Fruit fly (Drosophila melanogaster) whole organism, wandering third instar larva: ENCODE measurements around the gene CG18476.

ENCODE experiments used
- Abd-B ChIP-seq: fragments of >200 bp; optimal IDR thresholded peaks from 2 replicates; lab custom pipeline; 2017; ENCODE audit warnings: missing biosample characterization, missing genetic modification characterization
- CG32264 ChIP-seq: fragments of 200-800 bp; sonication (Bioruptor generic); optimal IDR thresholded peaks from 2 replicates; lab custom pipeline; 2016; ENCODE audit warnings: missing biosample characterization, missing genetic modification characterization
- Dfd ChIP-seq: fragments of >200 bp; optimal IDR thresholded peaks from 2 replicates; lab custom pipeline; 2017; ENCODE audit warnings: missing biosample characterization, missing genetic modification characterization
- Dif ChIP-seq: fragments of 200-275, 200-300 bp; sonication (Bioruptor generic); optimal IDR thresholded peaks from 2 replicates; lab custom pipeline; 2018; ENCODE audit warnings: missing biosample characterization, missing genetic modification characterization; ENCODE audit not compliant: partially characterized antibody
- GATAd ChIP-seq: sonication (Bioruptor generic); optimal IDR thresholded peaks from 2 replicates; lab custom pipeline; 2016; ENCODE audit warnings: missing biosample characterization, missing genetic modification characterization
- HLH106 ChIP-seq: fragments of 200-800 bp; optimal IDR thresholded peaks from 3 replicates; lab custom pipeline; 2019; ENCODE audit warnings: missing biosample characterization, mild to moderate bottlenecking, missing genetic modification characterization, moderate library complexity
- Hnf4 ChIP-seq: fragments of 200-800 bp; sonication (Bioruptor generic); optimal IDR thresholded peaks from 2 replicates; lab custom pipeline; 2016; ENCODE audit warnings: missing biosample characterization, mild to moderate bottlenecking, missing genetic modification characterization
- Hr78 ChIP-seq: fragments of >200 bp; optimal IDR thresholded peaks from 2 replicates; lab custom pipeline; 2017; ENCODE audit warnings: missing biosample characterization, missing genetic modification characterization
- Hr83 ChIP-seq: fragments of 200-300 bp; sonication (Bioruptor generic); optimal IDR thresholded peaks from 2 replicates; lab custom pipeline; 2016; ENCODE audit warnings: missing biosample characterization, mild to moderate bottlenecking, missing genetic modification characterization, moderate library complexity; ENCODE audit not compliant: poor library complexity, severe bottlenecking
- Jra ChIP-seq: sonication (Bioruptor generic); optimal IDR thresholded peaks from 2 replicates; lab custom pipeline; 2016; ENCODE audit warnings: missing biosample characterization, missing genetic modification characterization
- Myc ChIP-seq: fragments of >200 bp; optimal IDR thresholded peaks from 2 replicates; lab custom pipeline; 2017
- OdsH ChIP-seq: fragments of 200-800 bp; sonication (Bioruptor generic); optimal IDR thresholded peaks from 2 replicates; lab custom pipeline; 2016; ENCODE audit warnings: missing biosample characterization, mild to moderate bottlenecking, missing genetic modification characterization
- Sp1 ChIP-seq: fragments of 200-800 bp; sonication (Bioruptor generic); optimal IDR thresholded peaks from 3 replicates; lab custom pipeline; 2019; ENCODE audit warnings: missing biosample characterization, mild to moderate bottlenecking, missing genetic modification characterization, moderate library complexity
- br ChIP-seq: fragments of 200-800 bp; sonication (Bioruptor generic); optimal IDR thresholded peaks from 2 replicates; lab custom pipeline; 2016; ENCODE audit warnings: missing biosample characterization, missing genetic modification characterization
- brk ChIP-seq: fragments of 200-800 bp; sonication (Bioruptor generic); optimal IDR thresholded peaks from 2 replicates; lab custom pipeline; 2016; ENCODE audit warnings: missing biosample characterization, mild to moderate bottlenecking, missing genetic modification characterization
- dl ChIP-seq, 2 experiments: fragments of 175-275, 200-275 bp in 1 of 2; fragments of 200-275 bp in 1 of 2; sonication (Bioruptor generic); optimal IDR thresholded peaks; lab custom pipeline; 2018; ENCODE audit warnings: mild to moderate bottlenecking in 2 of 2, missing biosample characterization in 2 of 2, missing genetic modification characterization in 2 of 2, moderate library complexity in 2 of 2; ENCODE audit not compliant: partially characterized antibody in 2 of 2, insufficient read depth in 1 of 2
- dmrt93B ChIP-seq: fragments of 200-800 bp; sonication (Bioruptor generic); optimal IDR thresholded peaks from 2 replicates; lab custom pipeline; 2018; ENCODE audit warnings: missing biosample characterization, mild to moderate bottlenecking, missing genetic modification characterization
- dsf ChIP-seq: sonication (Bioruptor generic); optimal IDR thresholded peaks from 2 replicates; lab custom pipeline; 2016; ENCODE audit warnings: missing biosample characterization, missing genetic modification characterization, borderline replicate concordance
- foxo ChIP-seq, 2 experiments: fragments of 200-800 bp; sonication (Bioruptor generic); optimal IDR thresholded peaks; 2 replicates in 1 of 2; 3 replicates in 1 of 2; lab custom pipeline; 2016 to 2017; ENCODE audit warnings: missing biosample characterization in 2 of 2, missing genetic modification characterization in 2 of 2
- fru ChIP-seq: fragments of 200-800 bp; sonication (Bioruptor generic); optimal IDR thresholded peaks from 3 replicates; lab custom pipeline; 2016; ENCODE audit warnings: missing biosample characterization, mild to moderate bottlenecking, missing genetic modification characterization
- h ChIP-seq: fragments of 200-800 bp; sonication (Bioruptor generic); optimal IDR thresholded peaks from 3 replicates; lab custom pipeline; 2016; ENCODE audit warnings: missing biosample characterization, mild to moderate bottlenecking, missing genetic modification characterization
- jim ChIP-seq: fragments of 175-275, 200-325 bp; sonication (Bioruptor generic); optimal IDR thresholded peaks from 2 replicates; lab custom pipeline; 2016; ENCODE audit warnings: missing biosample characterization, mild to moderate bottlenecking, missing genetic modification characterization
- lola ChIP-seq: fragments of >200 bp; optimal IDR thresholded peaks from 2 replicates; lab custom pipeline; 2017; ENCODE audit warnings: missing biosample characterization, missing genetic modification characterization
- pan ChIP-seq: fragments of >200 bp; optimal IDR thresholded peaks from 2 replicates; lab custom pipeline; 2017
- psq ChIP-seq: fragments of 200-800 bp; sonication (Bioruptor generic); optimal IDR thresholded peaks from 3 replicates; lab custom pipeline; 2017; ENCODE audit warnings: missing biosample characterization, mild to moderate bottlenecking, missing genetic modification characterization, moderate library complexity
- rgr ChIP-seq: fragments of 200-800 bp; sonication (Bioruptor generic); optimal IDR thresholded peaks from 3 replicates; lab custom pipeline; 2016; ENCODE audit warnings: missing biosample characterization, mild to moderate bottlenecking, missing genetic modification characterization
- sage ChIP-seq: fragments of 200-800 bp; sonication (Bioruptor generic); optimal IDR thresholded peaks from 2 replicates; lab custom pipeline; 2016; ENCODE audit warnings: missing biosample characterization, mild to moderate bottlenecking, missing genetic modification characterization
- usp ChIP-seq: fragments of >200 bp; optimal IDR thresholded peaks from 2 replicates; lab custom pipeline; 2017; ENCODE audit warnings: missing biosample characterization, missing genetic modification characterization
- woc ChIP-seq: sonication (Bioruptor generic); optimal IDR thresholded peaks from 2 replicates; lab custom pipeline; 2016; ENCODE audit warnings: missing biosample characterization, mild to moderate bottlenecking, missing genetic modification characterization

The CG18476 gene

dm6 chr3R:11673955-11674663 lies 3.8 kb downstream of the CG18476 start, which contains the start of gene CG14715 (continued):
- TF ChIP-seq fru (GFP tag; lab: Kevin White, UChicago) (peak; percentile 54), h (GFP tag; lab: Kevin White, UChicago) (peak; percentile 57), br (no peak), woc (GFP tag; lab: Kevin White, UChicago) (peak; percentile 27), Abd-B (GFP tag; lab: Kevin White, UChicago) (no peak), pan (lab: Kevin White, UChicago) (no peak)

DNA sequence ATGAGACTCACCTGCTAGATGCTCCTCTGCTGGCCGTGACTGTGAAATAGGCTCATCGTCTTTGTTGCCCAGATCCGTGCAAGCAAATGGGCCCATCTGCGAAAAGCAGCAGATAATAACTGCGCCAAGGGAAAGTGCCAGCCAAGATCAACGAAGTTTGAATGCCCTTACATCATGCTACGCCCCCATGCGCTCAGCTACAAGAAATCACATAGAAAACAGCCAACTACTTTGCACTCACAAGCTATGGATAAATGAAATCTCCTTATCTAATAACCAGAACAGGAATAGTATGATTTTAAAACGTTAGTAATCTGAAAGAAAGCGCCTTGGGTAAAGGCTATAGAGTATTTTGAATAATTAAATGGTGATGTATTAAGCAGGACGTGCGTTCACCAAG lies 6.1 kb downstream of the CG18476 start:
- TF ChIP-seq psq (GFP tag; lab: Kevin White, UChicago), result no peak
- TF ChIP-seq foxo (GFP tag; optimal IDR thresholded peaks at IDR 0.05; lab: Kevin White, UChicago), result peak in 1 of 2 experiments; percentile 19
- TF ChIP-seq usp (GFP tag; lab: Kevin White, UChicago), result no peak
- TF ChIP-seq, all 38 proteins: peak for 1

DNA sequence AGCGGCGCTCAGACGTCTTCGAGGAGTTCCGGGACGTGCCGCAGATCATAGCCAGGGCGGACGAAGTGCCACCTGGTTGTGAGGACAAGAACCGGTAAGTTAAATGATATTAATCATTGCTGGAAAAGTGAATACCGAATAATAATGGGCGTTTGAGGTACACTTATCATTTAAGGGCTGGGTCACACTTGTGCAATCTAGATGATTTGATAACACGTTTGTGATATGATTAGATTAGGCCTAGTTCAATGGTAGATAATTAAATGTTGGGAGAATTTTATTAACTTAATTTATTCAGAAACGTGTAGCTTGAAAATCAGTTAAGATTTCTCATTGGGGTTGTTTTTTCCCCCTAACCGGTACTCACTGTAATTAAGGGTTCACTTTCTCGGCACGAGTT lies 7.0 kb downstream of the CG18476 start:
- no peak for TF ChIP-seq Myc
- no peak for TF ChIP-seq dmrt93B (GFP tag; lab: Kevin White, UChicago)
- TF ChIP-seq Hr78, result no peak
- no peak for TF ChIP-seq fru (GFP tag; lab: Kevin White, UChicago)
- no peak for TF ChIP-seq br
- no peak for TF ChIP-seq OdsH (GFP tag; lab: Kevin White, UChicago)
- TF ChIP-seq Sp1, result no peak
- TF ChIP-seq usp (GFP tag; lab: Kevin White, UChicago), result no peak
- no peak for TF ChIP-seq GATAd
- no peak for TF ChIP-seq woc (GFP tag; lab: Kevin White, UChicago)
- no peak for TF ChIP-seq Jra (GFP tag; lab: Kevin White, UChicago)
- no peak for TF ChIP-seq Hnf4 (GFP tag; lab: Kevin White, UChicago)
- TF ChIP-seq CG32264, result no peak
- no peak for TF ChIP-seq dsf (GFP tag; lab: Kevin White, UChicago)
- TF ChIP-seq rgr, result no peak
- TF ChIP-seq, all 38 proteins: peak for 0

- no peak for TF ChIP-seq Hnf4 (GFP tag; lab: Kevin White, UChicago)
- no peak for TF ChIP-seq h (GFP tag; lab: Kevin White, UChicago)
- no peak for TF ChIP-seq dl (GFP tag; optimal IDR thresholded peaks at IDR 0.05; lab: Kevin White, UChicago; ENCODE audit: insufficient read depth in 1 of 2, partially characterized antibody in 2 of 2)
- no peak for TF ChIP-seq pan (lab: Kevin White, UChicago)
- TF ChIP-seq foxo (GFP tag; optimal IDR thresholded peaks at IDR 0.05; lab: Kevin White, UChicago), result no peak
- no peak for TF ChIP-seq Dfd
- TF ChIP-seq GATAd, result no peak
- TF ChIP-seq OdsH (GFP tag; lab: Kevin White, UChicago), result no peak
- TF ChIP-seq sage (GFP tag; lab: Kevin White, UChicago), result no peak
- no peak for TF ChIP-seq Hr83 (GFP tag; lab: Kevin White, UChicago)
- TF ChIP-seq Dif (GFP tag; lab: Kevin White, UChicago), result no peak
- TF ChIP-seq rgr, result no peak
- TF ChIP-seq woc (GFP tag; lab: Kevin White, UChicago), result no peak
- TF ChIP-seq psq (GFP tag; lab: Kevin White, UChicago), result no peak
- TF ChIP-seq lola, result no peak
- no peak for TF ChIP-seq jim (GFP tag; lab: Kevin White, UChicago)
- no peak for TF ChIP-seq brk (GFP tag; lab: Kevin White, UChicago)
- no peak for TF ChIP-seq Hr78
- no peak for TF ChIP-seq CG32264
- no peak for TF ChIP-seq fru (GFP tag; lab: Kevin White, UChicago)
Observed at dm6 chr3R:11669954-11670347, 8.0 kb downstream of the CG18476 start.

DNA sequence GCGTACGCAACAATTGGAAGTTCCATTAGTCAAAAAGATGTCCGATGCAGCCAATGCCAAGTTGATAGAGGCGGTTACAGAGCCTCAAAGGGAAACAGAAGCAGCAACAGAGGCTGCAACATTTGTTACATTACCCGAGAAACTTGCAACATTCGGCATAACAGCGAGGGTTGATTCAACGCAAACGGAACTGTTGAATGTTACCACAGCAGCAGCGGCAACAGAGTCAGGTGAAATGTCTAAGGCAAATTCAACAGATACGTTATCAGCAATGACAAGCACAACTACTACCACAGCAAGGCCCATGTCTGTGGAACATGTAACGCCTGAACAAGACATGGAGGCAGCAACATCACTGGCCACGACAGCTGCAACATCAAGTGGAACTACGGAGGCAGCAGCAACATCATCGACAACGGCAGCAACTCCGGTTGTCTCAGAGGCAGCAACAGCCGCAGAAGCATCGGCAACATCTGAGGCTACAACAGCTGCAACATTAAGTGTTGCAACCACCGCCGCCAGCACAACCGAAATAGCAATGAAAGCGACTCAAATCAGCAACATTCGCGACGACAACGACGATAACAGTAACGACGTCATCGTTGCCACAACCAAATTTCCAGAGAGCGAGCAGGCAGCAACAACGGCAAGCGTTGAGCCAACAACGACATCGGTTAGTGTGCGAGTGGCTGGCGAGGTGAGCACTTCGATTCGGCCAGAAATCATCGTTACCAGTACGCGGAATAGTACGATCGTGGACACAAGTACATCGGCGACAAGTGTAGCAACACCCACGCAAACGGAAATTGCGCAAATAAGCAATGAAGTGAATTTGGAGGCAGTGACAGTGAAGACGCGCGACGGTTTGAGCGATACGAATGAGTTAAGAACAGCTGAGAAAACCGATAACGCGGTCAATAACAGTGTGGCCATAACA lies 8.6 kb downstream of the CG18476 start:
- TF ChIP-seq HLH106 (tag; lab: Kevin White, UChicago) (no peak), lola (no peak), OdsH (GFP tag; lab: Kevin White, UChicago) (peak; percentile 7), jim (GFP tag; lab: Kevin White, UChicago) (no peak), Sp1 (peak; percentile 1), usp (GFP tag; lab: Kevin White, UChicago) (no peak), h (GFP tag; lab: Kevin White, UChicago) (peak; percentile 43), GATAd (no peak), foxo (GFP tag; optimal IDR thresholded peaks at IDR 0.05; lab: Kevin White, UChicago) (no peak)
- TF ChIP-seq, all 38 proteins: peak for 3
